Worm (Caenorhabditis elegans) whole organism, L4 larva: Measurements from ENCODE around the gene ZK418.7.

Experiments used
- D1046.2 ChIP-seq: fragments of 200-800 bp; sonication (Bioruptor generic); IDR thresholded peaks from 2 replicates; pipeline ENCODE4 v1.3.6; 2022; ENCODE audit warnings: missing genetic modification characterization, missing compliant biosample characterization
- F26F4.8 ChIP-seq: fragments of 200-800 bp; sonication (Bioruptor generic); conservative IDR thresholded peaks from 2 replicates; pipeline ENCODE4 v1.3.6; 2022; ENCODE audit warnings: missing genetic modification characterization, missing compliant biosample characterization
- F44E2.7 ChIP-seq: fragments of 200-800 bp; sonication (Bioruptor generic); IDR thresholded peaks from 2 replicates; pipeline ENCODE4 v2.1.2; 2022; ENCODE audit warnings: missing genetic modification characterization, missing compliant biosample characterization
- F49E8.2 ChIP-seq: sonication (generic microtip); optimal IDR thresholded peaks from 2 replicates; lab custom pipeline; 2016; ENCODE audit warnings: missing compliant biosample characterization, mild to moderate bottlenecking, missing genetic modification characterization, borderline replicate concordance
- R02D3.7 ChIP-seq: fragments of 150-350 bp; sonication (generic microtip); optimal IDR thresholded peaks from 3 replicates; lab custom pipeline; 2014; ENCODE audit warnings: missing biosample characterization, missing genetic modification characterization
- T26A8.4 ChIP-seq: fragments of 200-800 bp; sonication (Bioruptor generic); IDR thresholded peaks from 2 replicates; pipeline ENCODE4 v1.3.6; 2022; ENCODE audit warnings: missing genetic modification characterization, missing compliant biosample characterization
- Y105C5A.15 ChIP-seq: fragments of 200-800 bp; sonication (Bioruptor generic); IDR thresholded peaks from 2 replicates; pipeline ENCODE4 v1.3.6; 2022; ENCODE audit warnings: missing genetic modification characterization, missing compliant biosample characterization
- Y75B8A.6 ChIP-seq: fragments of 200-800 bp; sonication (Bioruptor generic); IDR thresholded peaks from 2 replicates; pipeline ENCODE4 v1.3.6; 2022; ENCODE audit warnings: missing genetic modification reagents, missing genetic modification characterization, missing compliant biosample characterization
- ZK546.5 ChIP-seq, 2 experiments: sonication (generic microtip); optimal IDR thresholded peaks; 2 replicates each; lab custom pipeline; 2017; ENCODE audit warnings: missing biosample characterization in 2 of 2, missing genetic modification characterization in 2 of 2
- aha-1 ChIP-seq: fragments of 150-350 bp; peaks from one replicate; lab custom pipeline; 2014; ENCODE audit warnings: missing biosample characterization, missing genetic modification characterization
- arid-1 ChIP-seq: fragments of 200-800 bp; sonication (Bioruptor generic); conservative IDR thresholded peaks from 2 replicates; pipeline ENCODE4 v1.3.6; 2022; ENCODE audit warnings: missing genetic modification reagents, missing genetic modification characterization, missing compliant biosample characterization
- ceh-62 ChIP-seq: sonication (generic microtip); optimal IDR thresholded peaks from 2 replicates; lab custom pipeline; 2017; ENCODE audit warnings: missing biosample characterization, missing genetic modification characterization
- dmd-8 ChIP-seq: fragments of 200-800 bp; sonication (Bioruptor generic); IDR thresholded peaks from 2 replicates; pipeline ENCODE4 v1.3.6; 2022; ENCODE audit warnings: missing genetic modification characterization, missing compliant biosample characterization
- dpl-1 ChIP-seq: fragments of 150-350 bp; optimal IDR thresholded peaks from 2 replicates; lab custom pipeline; 2014; ENCODE audit warnings: missing biosample characterization, missing genetic modification reagents, missing genetic modification characterization
- duxl-1 ChIP-seq: sonication (generic microtip); optimal IDR thresholded peaks from 2 replicates; lab custom pipeline; 2016; ENCODE audit warnings: mild to moderate bottlenecking, missing genetic modification characterization, moderate library complexity, missing compliant biosample characterization; ENCODE audit not compliant: poor library complexity
- egl-27 ChIP-seq: sonication (generic microtip); optimal IDR thresholded peaks from 3 replicates; lab custom pipeline; 2017; ENCODE audit warnings: missing biosample characterization, missing genetic modification reagents, missing genetic modification characterization
- fkh-10 ChIP-seq: fragments of 150-350 bp; optimal IDR thresholded peaks from 2 replicates; lab custom pipeline; 2014; ENCODE audit warnings: missing biosample characterization, missing genetic modification reagents, missing genetic modification characterization
- fos-1 ChIP-seq: fragments of 150-350 bp; optimal IDR thresholded peaks from 2 replicates; lab custom pipeline; 2014; ENCODE audit warnings: missing biosample characterization, missing genetic modification characterization
- hif-1 ChIP-seq, 2 experiments: sonication (generic microtip); optimal IDR thresholded peaks; 2 replicates each; lab custom pipeline; 2016 to 2017; ENCODE audit warnings: missing compliant biosample characterization in 2 of 2, missing genetic modification characterization in 2 of 2, missing genetic modification reagents in 2 of 2, missing genotype in 2 of 2, mild to moderate bottlenecking in 1 of 2
- jun-1 ChIP-seq: fragments of 150-350 bp; optimal IDR thresholded peaks from 2 replicates; lab custom pipeline; 2014; ENCODE audit warnings: missing biosample characterization, missing genetic modification reagents, missing genetic modification characterization
- lim-7 ChIP-seq: fragments of 200-800 bp; sonication (Bioruptor generic); IDR thresholded peaks from 2 replicates; pipeline ENCODE4 v1.3.6; 2022; ENCODE audit warnings: missing genetic modification characterization, missing compliant biosample characterization
- lin-1 ChIP-seq: fragments of 200-800 bp; sonication (Bioruptor generic); IDR thresholded peaks from 2 replicates; pipeline ENCODE4 v1.3.6; 2022; ENCODE audit warnings: missing genetic modification reagents, missing genetic modification characterization, missing compliant biosample characterization
- lin-39 ChIP-seq: fragments of 150-350 bp; optimal IDR thresholded peaks from 2 replicates; lab custom pipeline; 2014; ENCODE audit warnings: missing biosample characterization, missing genetic modification reagents, missing genetic modification characterization
- madf-5 ChIP-seq, 2 experiments: fragments of 200-800 bp; sonication (Bioruptor generic); IDR thresholded peaks; 2 replicates each; pipeline ENCODE4 v1.3.6; 2022; ENCODE audit warnings: missing compliant biosample characterization in 2 of 2, missing genetic modification characterization in 2 of 2
- mdl-1 ChIP-seq, 2 experiments: fragments of 150-350 bp in 1 of 2; sonication (generic microtip) in 1 of 2; optimal IDR thresholded peaks; 2 replicates each; lab custom pipeline; 2014 to 2017; ENCODE audit warnings: missing biosample characterization in 2 of 2, missing genetic modification characterization in 2 of 2
- mxl-3 ChIP-seq: fragments of 200-800 bp; sonication (Bioruptor generic); optimal IDR thresholded peaks from 2 replicates; lab custom pipeline; 2018; ENCODE audit warnings: mild to moderate bottlenecking, missing genetic modification characterization, missing compliant biosample characterization
- nhr-6 ChIP-seq: fragments of 150-350 bp; optimal IDR thresholded peaks from 2 replicates; lab custom pipeline; 2014; ENCODE audit warnings: missing biosample characterization, missing genetic modification characterization
- pha-4 ChIP-seq, 2 experiments: fragments of 150-350 bp in 1 of 2; fragments of 200-800 bp in 1 of 2; sonication (Bioruptor generic) in 1 of 2; IDR thresholded peaks in 1 of 2; optimal IDR thresholded peaks in 1 of 2; 2 replicates each; pipeline versions ENCODE4 v1.3.6 to Lab custom; 2014 to 2022; ENCODE audit warnings: missing genetic modification characterization in 2 of 2, missing genetic modification reagents in 2 of 2, missing biosample characterization in 1 of 2, missing compliant biosample characterization in 1 of 2
- sdz-12 ChIP-seq: fragments of 200-800 bp; sonication (Bioruptor generic); optimal IDR thresholded peaks from 2 replicates; lab custom pipeline; 2018; ENCODE audit warnings: mild to moderate bottlenecking, missing genetic modification characterization, missing compliant biosample characterization
- set-16 ChIP-seq: fragments of 200-800 bp; sonication (Bioruptor generic); IDR thresholded peaks from 2 replicates; pipeline ENCODE4 v1.3.6; 2022; ENCODE audit warnings: missing genetic modification reagents, missing genetic modification characterization, missing compliant biosample characterization
- tra-1 ChIP-seq: fragments of 200-800 bp; sonication (Bioruptor generic); IDR thresholded peaks from 2 replicates; pipeline ENCODE4 v1.3.6; 2022; ENCODE audit warnings: missing genetic modification reagents, missing genetic modification characterization, missing compliant biosample characterization
- unc-130 ChIP-seq: sonication (generic microtip); optimal IDR thresholded peaks from 2 replicates; lab custom pipeline; 2016; ENCODE audit warnings: missing genetic modification reagents, missing genetic modification characterization, missing compliant biosample characterization
- zag-1 ChIP-seq: fragments of 150-350 bp; optimal IDR thresholded peaks from 2 replicates; lab custom pipeline; 2014; ENCODE audit warnings: missing biosample characterization, missing genetic modification characterization
- zfp-3 ChIP-seq: fragments of 200-800 bp; sonication (Bioruptor generic); conservative IDR thresholded peaks from 2 replicates; pipeline ENCODE4 v1.3.6; 2022; ENCODE audit warnings: missing genetic modification reagents, missing genetic modification characterization, missing compliant biosample characterization

ZK418.7 gene

DNA sequence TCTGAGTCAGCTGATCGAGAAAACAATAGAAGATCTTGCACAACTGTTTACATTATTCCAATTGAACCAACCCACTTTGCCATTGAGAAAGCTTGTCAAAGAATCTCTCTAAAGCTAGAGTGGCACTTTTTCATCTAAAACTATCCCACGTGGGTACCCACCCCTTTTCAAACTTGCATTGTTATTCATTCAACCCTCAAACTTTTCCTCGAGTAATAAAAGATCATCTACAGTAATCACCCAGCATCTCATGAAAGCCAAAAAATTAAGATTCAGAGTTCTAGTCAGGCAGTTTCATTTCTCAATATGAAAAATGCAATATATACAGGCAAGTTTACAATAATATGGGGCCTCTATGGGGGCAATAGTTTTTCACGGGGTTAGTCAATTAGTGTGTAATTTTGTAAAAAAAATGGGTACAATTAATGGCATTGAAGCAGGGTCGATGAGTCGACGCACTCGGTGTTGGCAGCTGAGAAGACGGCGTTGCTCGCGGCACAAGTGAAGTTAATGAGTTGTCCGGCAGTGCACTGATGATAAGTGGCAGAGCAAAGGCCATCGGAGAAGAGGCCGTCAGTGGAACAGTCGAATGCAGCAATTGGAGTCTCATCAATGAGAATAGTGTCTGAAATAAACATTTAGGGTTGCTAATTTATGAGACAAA lies 21.4 kb upstream of the ZK418.7 start:
- TF ChIP-seq lim-7 (GFP tag; lab: Robert Waterston, UW), result 0 out of 2 replicates have a peak, but pooled peaks have one; percentile 43
- TF ChIP-seq lin-1 (GFP tag; lab: Robert Waterston, UW), result 0 out of 2 replicates have a peak, but pooled peaks have one; percentile 31
- 0 out of 2 replicates have a peak, but pooled peaks have one; percentile 9 for TF ChIP-seq Y105C5A.15 (GFP tag; lab: Robert Waterston, UW)
- TF ChIP-seq arid-1, result 0 out of 2 replicates have a peak, but pooled peaks have one; percentile 20
- TF ChIP-seq hif-1 (tag; optimal IDR thresholded peaks at IDR 0.05; lab: Kevin White, UChicago), result no peak
- TF ChIP-seq D1046.2 (GFP tag; lab: Robert Waterston, UW), result 0 out of 2 replicates have a peak, but pooled peaks have one; percentile 13
- no peak for TF ChIP-seq T26A8.4
- peak; percentile 25 for TF ChIP-seq F49E8.2
- peak; percentile 79 for TF ChIP-seq unc-130 (GFP tag; lab: Kevin White, UChicago)
- TF ChIP-seq madf-5 (GFP tag; IDR thresholded peaks at IDR 0.05; lab: Robert Waterston, UW), result peak in 1 of 2 experiments; percentile 35; a peak in 1 of 4 replicates

DNA sequence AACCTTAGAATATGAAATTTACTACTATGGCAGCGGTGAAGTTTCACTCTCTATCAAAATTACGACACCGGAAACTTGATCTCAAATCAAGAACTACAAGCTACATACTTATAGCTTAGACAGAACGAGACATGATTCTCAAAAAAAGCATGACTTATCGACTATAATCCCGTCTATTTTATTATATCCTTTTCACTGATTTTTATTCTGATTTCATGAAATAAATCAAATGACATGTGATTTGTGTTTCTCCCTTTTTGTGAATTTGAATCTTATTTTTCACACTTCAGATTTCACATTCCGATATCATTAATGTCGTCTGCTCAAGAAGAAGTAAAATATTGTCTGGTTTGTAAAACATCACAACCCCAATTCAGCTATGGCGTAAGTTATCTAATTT lies 19.4 kb upstream of the ZK418.7 start, which contains the start of gene ZK418.11:
Gene ZK418.11 (plus strand): TSS at position 289 of the 400 bp plus-strand sequence.
- TF ChIP-seq zfp-3, result no peak
- TF ChIP-seq F44E2.7, result no peak
- TF ChIP-seq F49E8.2, result no peak
- no peak for TF ChIP-seq mdl-1 (tag; optimal IDR thresholded peaks at IDR 0.05; lab: Kevin White, UChicago)
- TF ChIP-seq nhr-6 (tag; lab: Kevin White, UChicago), result no peak
- TF ChIP-seq zag-1 (tag; lab: Kevin White, UChicago), result no peak
- TF ChIP-seq Y105C5A.15 (GFP tag; lab: Robert Waterston, UW), result no peak
- TF ChIP-seq ZK546.5 (tag; optimal IDR thresholded peaks at IDR 0.05; lab: Kevin White, UChicago), result no peak
- no peak for TF ChIP-seq egl-27
- TF ChIP-seq dmd-8 (GFP tag; lab: Robert Waterston, UW), result no peak
- no peak for TF ChIP-seq duxl-1 (tag; lab: Kevin White, UChicago)
- no peak for TF ChIP-seq lin-39 (tag; lab: Kevin White, UChicago)
- no peak for TF ChIP-seq ceh-62 (tag; lab: Kevin White, UChicago)
- no peak for TF ChIP-seq dpl-1 (GFP tag; lab: Kevin White, UChicago)
- no peak for TF ChIP-seq hif-1 (tag; optimal IDR thresholded peaks at IDR 0.05; lab: Kevin White, UChicago)
- no peak for TF ChIP-seq F26F4.8
- no peak for TF ChIP-seq jun-1

DNA sequence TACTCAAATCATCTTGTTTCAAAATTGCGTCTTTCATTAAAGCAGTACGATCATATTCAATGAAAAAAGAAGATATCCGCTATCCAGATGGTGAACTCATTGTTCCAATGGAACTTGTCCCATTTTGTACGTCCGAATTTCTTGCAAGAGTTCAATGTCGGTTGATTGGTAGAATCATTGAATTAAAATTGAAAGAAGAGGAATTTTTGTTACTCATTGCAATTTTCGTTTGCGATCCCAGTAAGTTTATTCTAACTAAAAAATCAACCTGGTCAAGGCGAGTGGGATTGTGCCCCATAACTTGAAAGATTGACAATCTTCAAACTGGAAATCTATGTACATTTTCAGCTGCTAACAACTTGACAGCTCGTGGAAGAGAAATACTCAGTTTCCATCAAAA lies 15.9 kb upstream of the ZK418.7 start:
- TF ChIP-seq Y75B8A.6 (GFP tag; lab: Robert Waterston, UW) (no peak), aha-1 (peak; percentile 96)

DNA sequence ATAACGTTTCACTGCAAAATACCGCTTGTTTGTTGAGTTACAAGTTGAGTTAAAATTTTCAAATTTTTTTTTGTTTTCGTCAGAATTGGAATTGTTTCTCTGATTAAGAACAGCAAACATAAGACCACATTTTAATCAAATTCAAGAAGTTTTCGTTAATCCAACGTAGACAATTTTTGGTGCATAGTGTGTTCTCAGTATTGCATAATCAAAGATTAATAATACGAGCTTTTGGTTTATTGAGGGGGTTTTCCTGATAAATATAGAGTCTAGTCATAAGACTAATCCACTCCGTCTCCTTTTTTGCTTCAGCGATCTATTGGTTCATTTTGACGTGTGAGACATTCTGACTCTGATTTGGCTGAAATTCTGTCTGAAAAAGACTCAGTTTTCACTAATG lies 14.6 kb upstream of the ZK418.7 start, which contains the start of gene nhr-9:
Gene nhr-9 (plus strand): TSS at position 307 of the 400 bp plus-strand sequence.
- TF ChIP-seq madf-5 (GFP tag; IDR thresholded peaks at IDR 0.05; lab: Robert Waterston, UW) (no peak), lin-39 (tag; lab: Kevin White, UChicago) (no peak), tra-1 (GFP tag; lab: Robert Waterston, UW) (no peak), fkh-10 (GFP tag; lab: Kevin White, UChicago) (no peak), lin-1 (GFP tag; lab: Robert Waterston, UW) (no peak), sdz-12 (GFP tag; lab: Kevin White, UChicago) (no peak), zfp-3 (no peak), fos-1 (tag; lab: Kevin White, UChicago) (no peak), pha-4 (GFP tag; IDR thresholded peaks at IDR 0.05; lab: Robert Waterston, UW) (no peak), pha-4 (tag; optimal IDR thresholded peaks at IDR 0.05; lab: Kevin White, UChicago) (no peak), zag-1 (tag; lab: Kevin White, UChicago) (no peak), R02D3.7 (tag; lab: Kevin White, UChicago) (no peak), dpl-1 (GFP tag; lab: Kevin White, UChicago) (no peak), mxl-3 (GFP tag; lab: Kevin White, UChicago) (no peak), set-16 (GFP tag; lab: Robert Waterston, UW) (no peak)
- TF ChIP-seq, all 104 proteins: peak for 0
